Fruit fly (Drosophila melanogaster): ENCODE measurements around the gene Hap40.

dm6 chrX:15745905-15746681, 42.2 kb downstream of the Hap40 start, which contains the start of the genes CG8944 and CCT6:
- TF ChIP-seq CG32121 (GFP tag; IDR thresholded peaks at IDR 0.05) (no peak), D1 (tag; optimal IDR thresholded peaks at IDR 0.05) (no peak), gl (tag; optimal IDR thresholded peaks at IDR 0.05) (no peak), CG17806 (tag; optimal IDR thresholded peaks at IDR 0.05) (no peak), CG15710 (tag; optimal IDR thresholded peaks at IDR 0.05) (no peak), CG14655 (GFP tag; optimal IDR thresholded peaks at IDR 0.05) (no peak), CG8159 (tag; optimal IDR thresholded peaks at IDR 0.05) (no peak), CG9948 (tag; optimal IDR thresholded peaks at IDR 0.05) (no peak), fd96Ca (GFP tag; IDR thresholded peaks at IDR 0.05) (no peak), CG4496 (GFP tag; IDR thresholded peaks at IDR 0.05) (no peak), EcR (GFP tag; optimal IDR thresholded peaks at IDR 0.05) (no peak), Pif1A (GFP tag; optimal IDR thresholded peaks at IDR 0.05) (no peak), CG10348 (GFP tag; IDR thresholded peaks at IDR 0.05) (no peak)

Measured in whole organism, pupa.